Fruit fly (Drosophila melanogaster): ENCODE results near the gene Roc1a.

Roc1a gene

DNA sequence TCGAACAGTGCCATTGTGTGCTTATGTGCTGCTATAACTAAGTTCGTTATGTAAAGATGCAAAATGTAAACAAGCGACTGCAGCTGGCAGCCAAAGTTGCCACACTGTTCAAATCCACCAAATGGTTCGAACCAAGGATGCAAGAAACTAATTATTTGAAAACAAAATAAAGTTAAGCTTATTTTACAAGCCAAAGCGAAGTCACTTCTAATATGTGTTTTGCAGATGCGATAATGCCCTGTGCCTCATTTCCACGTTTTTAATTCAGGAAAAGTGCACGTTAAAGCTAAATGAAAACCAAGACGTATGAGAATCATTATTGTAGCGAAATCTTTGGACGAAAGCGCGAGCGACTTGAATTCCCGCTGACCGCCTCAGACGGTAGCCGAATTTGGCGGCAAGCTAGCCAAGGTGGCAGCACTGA lies 26.0 kb upstream of the Roc1a start, which contains the start of the genes CG13365 and Vsp37A (continued):
- peak; percentile 34 for TF ChIP-seq CG2875 (GFP tag; optimal IDR thresholded peaks at IDR 0.05)
- TF ChIP-seq CG12769 (tag; optimal IDR thresholded peaks at IDR 0.05) = peak; percentile 28
- TF ChIP-seq odd (GFP tag; optimal IDR thresholded peaks at IDR 0.05) = no peak
- no peak for TF ChIP-seq Taf1 (GFP tag; IDR thresholded peaks at IDR 0.05)
- TF ChIP-seq CG17328 (GFP tag; IDR thresholded peaks at IDR 0.05) = peak; percentile 37; the same call in 1 of the 2 replicates
- TF ChIP-seq mirr (GFP tag; optimal IDR thresholded peaks at IDR 0.05) = no peak
- no peak for TF ChIP-seq stc (GFP tag; IDR thresholded peaks at IDR 0.05)
- peak; percentile 17 for TF ChIP-seq Mes4 (GFP tag; optimal IDR thresholded peaks at IDR 0.05)
- peak; percentile 74 for TF ChIP-seq CG14710 (tag; optimal IDR thresholded peaks at IDR 0.05)
- TF ChIP-seq nom (GFP tag; optimal IDR thresholded peaks at IDR 0.05) = no peak
- peak; percentile 36 for TF ChIP-seq CG5180 (GFP tag; optimal IDR thresholded peaks at IDR 0.05)
- peak; percentile 37 for TF ChIP-seq pum (GFP tag; optimal IDR thresholded peaks at IDR 0.05)
- no peak for TF ChIP-seq Kr (GFP tag; optimal IDR thresholded peaks at IDR 0.05)
- TF ChIP-seq Chrac-16 (GFP tag; optimal IDR thresholded peaks at IDR 0.05) = peak; percentile 41
- peak; percentile 31 for TF ChIP-seq vfl (GFP tag; optimal IDR thresholded peaks at IDR 0.05)
- peak; percentile 71 for TF ChIP-seq CG17361 (GFP tag; IDR thresholded peaks at IDR 0.05)
- TF ChIP-seq Eip74EF (GFP tag; optimal IDR thresholded peaks at IDR 0.05) = no peak
- no peak; the same call in 2 of the 3 replicates for TF ChIP-seq otp (GFP tag; IDR thresholded peaks at IDR 0.05)
- TF ChIP-seq Dip2 (GFP tag; IDR thresholded peaks at IDR 0.05) = no peak
- no peak for TF ChIP-seq CG4707 (GFP tag; optimal IDR thresholded peaks at IDR 0.05)
- TF ChIP-seq CG10366 (GFP tag; IDR thresholded peaks at IDR 0.05) = peak; percentile 20; the same call in 1 of the 2 replicates
- TF ChIP-seq MBD-R2 (GFP tag; IDR thresholded peaks at IDR 0.05) = peak; percentile 58
- no peak for TF ChIP-seq B-H1 (GFP tag; IDR thresholded peaks at IDR 0.05)
- TF ChIP-seq gfzf (GFP tag; optimal IDR thresholded peaks at IDR 0.05) = peak; percentile 54
- peak; percentile 33 for TF ChIP-seq NfI (GFP tag; optimal IDR thresholded peaks at IDR 0.05)
- no peak for TF ChIP-seq E2f1 (GFP tag; IDR thresholded peaks at IDR 0.05)
- TF ChIP-seq al (GFP tag; IDR thresholded peaks at IDR 0.05) = peak; percentile 40; the same call in 1 of the 2 replicates
- no peak for TF ChIP-seq crc (GFP tag; optimal IDR thresholded peaks at IDR 0.05)
- peak; percentile 55 for TF ChIP-seq CG4617 (GFP tag; optimal IDR thresholded peaks at IDR 0.05; ENCODE audit: borderline replicate concordance)
- TF ChIP-seq CG31224 (GFP tag; IDR thresholded peaks at IDR 0.05) = no peak
- TF ChIP-seq CG18599 (GFP tag; optimal IDR thresholded peaks at IDR 0.05) = peak; percentile 56
- no peak for TF ChIP-seq fd3F (GFP tag; optimal IDR thresholded peaks at IDR 0.05)
- TF ChIP-seq Bteb2 (GFP tag; optimal IDR thresholded peaks at IDR 0.05) = no peak
- TF ChIP-seq Trl (optimal IDR thresholded peaks at IDR 0.05) = no peak
- TF ChIP-seq Trl (GFP tag; optimal IDR thresholded peaks at IDR 0.05) = peak; percentile 59
- peak in 1 of 3 experiments; percentile 39 for TF ChIP-seq lola (GFP tag; optimal IDR thresholded peaks at IDR 0.05)
- peak; percentile 50 for TF ChIP-seq phol (tag; optimal IDR thresholded peaks at IDR 0.05)
- TF ChIP-seq CG7786 (GFP tag; optimal IDR thresholded peaks at IDR 0.05) = peak; percentile 52
- TF ChIP-seq CG4360 (GFP tag; IDR thresholded peaks at IDR 0.05) = peak; percentile 22; the same call in 1 of the 2 replicates
- peak; percentile 36 to 63 for TF ChIP-seq dpn (GFP tag; optimal IDR thresholded peaks at IDR 0.05)
- TF ChIP-seq amos (GFP tag; IDR thresholded peaks at IDR 0.05; ENCODE audit: partially characterized antibody) = no peak
- peak; percentile 74 for TF ChIP-seq CG3995 (GFP tag; optimal IDR thresholded peaks at IDR 0.05)
- TF ChIP-seq Dp (GFP tag; optimal IDR thresholded peaks at IDR 0.05) = peak; percentile 34
- peak; percentile 15 for TF ChIP-seq CG4820 (GFP tag; optimal IDR thresholded peaks at IDR 0.05)
- peak; percentile 46 for TF ChIP-seq CG4328 (GFP tag; optimal IDR thresholded peaks at IDR 0.05)
- peak; percentile 34 for TF ChIP-seq sd (tag; optimal IDR thresholded peaks at IDR 0.05)
- TF ChIP-seq Atf3 (GFP tag; optimal IDR thresholded peaks at IDR 0.05) = no peak
- TF ChIP-seq CG2712 (tag; optimal IDR thresholded peaks at IDR 0.05) = peak; percentile 38
- peak; percentile 47 for TF ChIP-seq CG9932 (GFP tag; IDR thresholded peaks at IDR 0.05)
- TF ChIP-seq CG16863 (GFP tag; optimal IDR thresholded peaks at IDR 0.05) = peak; percentile 47
